Worm (Caenorhabditis elegans): ENCODE data around the gene sre-43.

sre-43 gene

DNA sequence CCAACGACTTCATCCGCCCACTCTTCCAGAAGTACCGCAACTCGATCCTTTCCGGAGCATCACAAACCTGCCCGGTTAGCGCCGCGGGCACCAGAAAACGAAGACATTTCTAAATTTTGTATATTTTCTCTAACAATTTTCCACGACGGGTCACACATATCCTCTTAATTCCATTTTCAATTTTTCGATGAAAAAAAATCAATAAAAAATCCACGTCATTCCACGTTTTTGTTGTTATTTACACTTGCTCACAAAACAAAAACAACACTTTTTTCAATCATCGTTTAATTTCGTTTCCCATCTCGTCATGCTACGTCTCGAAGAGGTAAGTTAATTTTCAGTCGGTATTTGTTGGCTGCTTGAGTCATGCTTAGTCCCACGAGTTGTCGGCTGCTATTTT lies 39.5 kb upstream of the sre-43 start, which contains the start of gene F01D5.7:
Gene F01D5.7 (plus strand): TSS at position 301 of the 400 bp plus-strand sequence.
- TF ChIP-seq tbx-7 (tag; optimal IDR thresholded peaks at IDR 0.05) (no peak), unc-3 (GFP tag; conservative IDR thresholded peaks at IDR 0.05) (no peak), unc-3 (tag; optimal IDR thresholded peaks at IDR 0.05) (no peak), madf-2 (tag; optimal IDR thresholded peaks at IDR 0.05) (no peak), pros-1 (tag; optimal IDR thresholded peaks at IDR 0.05) (no peak)

DNA sequence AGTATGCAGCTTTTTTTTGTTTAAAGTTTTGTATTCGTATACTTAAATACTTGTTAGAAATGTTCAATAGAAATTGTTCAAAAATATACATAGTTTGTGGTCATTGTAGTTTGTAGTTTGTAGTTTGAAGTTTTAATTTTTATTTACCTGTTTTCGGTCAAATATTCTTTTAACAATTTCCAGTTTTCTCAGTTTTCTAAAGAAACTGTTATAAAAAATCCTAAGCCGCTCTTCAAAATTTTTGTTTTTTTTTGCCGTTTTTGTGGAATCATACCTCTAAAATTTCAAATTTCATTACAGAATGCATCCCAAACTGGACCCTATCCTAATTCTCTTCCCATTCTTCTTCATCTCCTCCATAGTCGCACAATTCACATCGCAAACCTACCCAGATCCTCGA lies 37.3 kb upstream of the sre-43 start, which contains the start of gene F01D5.6:
Gene F01D5.6 (plus strand): TSS at position 301 of the 400 bp plus-strand sequence.
- TF ChIP-seq unc-86 (tag; optimal IDR thresholded peaks at IDR 0.05): no peak
- TF ChIP-seq ref-2 (tag; optimal IDR thresholded peaks at IDR 0.05): no peak
- TF ChIP-seq lim-6 (tag; optimal IDR thresholded peaks at IDR 0.05): no peak
- TF ChIP-seq K02D7.2 (tag; optimal IDR thresholded peaks at IDR 0.05): no peak
- TF ChIP-seq pqm-1 (tag; optimal IDR thresholded peaks at IDR 0.05): no peak
- no peak for TF ChIP-seq pax-1 (tag; optimal IDR thresholded peaks at IDR 0.05)
- no peak for TF ChIP-seq tbx-2 (tag; optimal IDR thresholded peaks at IDR 0.05)
- TF ChIP-seq ceh-48 (tag; optimal IDR thresholded peaks at IDR 0.05): no peak

- TF ChIP-seq dmd-4 (tag; optimal IDR thresholded peaks at IDR 0.05; ENCODE audit: borderline replicate concordance) (no peak), dve-1 (tag; optimal IDR thresholded peaks at IDR 0.05) (no peak), ceh-14 (tag; optimal IDR thresholded peaks at IDR 0.05) (no peak), elt-4 (tag; optimal IDR thresholded peaks at IDR 0.05) (no peak), hlh-30 (tag; optimal IDR thresholded peaks at IDR 0.05; ENCODE audit: insufficient read depth) (no peak), sox-4 (tag; optimal IDR thresholded peaks at IDR 0.05) (no peak), gmeb-2 (tag; optimal IDR thresholded peaks at IDR 0.05) (no peak), unc-3 (GFP tag; conservative IDR thresholded peaks at IDR 0.05) (no peak), unc-3 (tag; optimal IDR thresholded peaks at IDR 0.05) (no peak), ceh-24 (tag; optimal IDR thresholded peaks at IDR 0.05) (no peak), K02D7.2 (tag; optimal IDR thresholded peaks at IDR 0.05) (no peak), ets-4 (tag; optimal IDR thresholded peaks at IDR 0.05) (no peak), pag-3 (tag; optimal IDR thresholded peaks at IDR 0.05; ENCODE audit: borderline replicate concordance) (no peak), K09A11.1 (tag; optimal IDR thresholded peaks at IDR 0.05; ENCODE audit: insufficient read depth) (no peak), ceh-18 (tag; optimal IDR thresholded peaks at IDR 0.05) (no peak), ceh-34 (tag; optimal IDR thresholded peaks at IDR 0.05) (no peak), tbx-7 (tag; optimal IDR thresholded peaks at IDR 0.05) (no peak), madf-2 (tag; optimal IDR thresholded peaks at IDR 0.05) (no peak), pha-2 (tag; optimal IDR thresholded peaks at IDR 0.05) (no peak), Y22D7AL.16 (tag; optimal IDR thresholded peaks at IDR 0.05) (no peak)
Measured at ce11 chrII:14005183-14005582, 36.3 kb upstream of the sre-43 start.

ce11 chrII:14004770-14005169 lies 35.9 kb upstream of the sre-43 start:
- TF ChIP-seq ceh-48 (tag; optimal IDR thresholded peaks at IDR 0.05): no peak
- TF ChIP-seq ceh-18 (tag; optimal IDR thresholded peaks at IDR 0.05): no peak
- TF ChIP-seq ceh-31 (tag; optimal IDR thresholded peaks at IDR 0.05): peak; percentile 21
- no peak for TF ChIP-seq unc-42 (tag; optimal IDR thresholded peaks at IDR 0.05)

- no peak for TF ChIP-seq sdc-2 (tag; optimal IDR thresholded peaks at IDR 0.05)
- TF ChIP-seq fax-1 (tag; optimal IDR thresholded peaks at IDR 0.05): no peak
Measured at ce11 chrII:14003821-14004430, 35.0 kb upstream of the sre-43 start.

- TF ChIP-seq dve-1 (tag; optimal IDR thresholded peaks at IDR 0.05): no peak
- TF ChIP-seq gmeb-2 (tag; optimal IDR thresholded peaks at IDR 0.05): no peak
- TF ChIP-seq ceh-18 (tag; optimal IDR thresholded peaks at IDR 0.05): no peak
- TF ChIP-seq pqm-1 (tag; optimal IDR thresholded peaks at IDR 0.05): no peak
- TF ChIP-seq mec-3 (tag; optimal IDR thresholded peaks at IDR 0.05; ENCODE audit: borderline replicate concordance): no peak
- TF ChIP-seq npax-4 (tag; optimal IDR thresholded peaks at IDR 0.05): no peak
- no peak for TF ChIP-seq hlh-6 (tag; optimal IDR thresholded peaks at IDR 0.05)
- no peak for TF ChIP-seq tbx-7 (tag; optimal IDR thresholded peaks at IDR 0.05)
- no peak for TF ChIP-seq T23F11.4 (GFP tag; optimal IDR thresholded peaks at IDR 0.05)
- TF ChIP-seq ets-4 (tag; optimal IDR thresholded peaks at IDR 0.05): no peak
- no peak for TF ChIP-seq eyg-1 (tag; optimal IDR thresholded peaks at IDR 0.05)
- no peak for TF ChIP-seq Y22D7AL.16 (tag; optimal IDR thresholded peaks at IDR 0.05)
- TF ChIP-seq unc-3 (GFP tag; conservative IDR thresholded peaks at IDR 0.05): no peak
- no peak for TF ChIP-seq unc-3 (tag; optimal IDR thresholded peaks at IDR 0.05)
- no peak for TF ChIP-seq ttx-3 (tag; optimal IDR thresholded peaks at IDR 0.05)
- no peak for TF ChIP-seq ceh-31 (tag; optimal IDR thresholded peaks at IDR 0.05)
- TF ChIP-seq sdc-2 (tag; optimal IDR thresholded peaks at IDR 0.05): no peak
- TF ChIP-seq fkh-6 (tag; optimal IDR thresholded peaks at IDR 0.05): no peak
- TF ChIP-seq elt-2 (tag; optimal IDR thresholded peaks at IDR 0.05): no peak
- TF ChIP-seq C08G9.2 (tag; optimal IDR thresholded peaks at IDR 0.05): no peak
Measured at ce11 chrII:14002200-14002599, 33.3 kb upstream of the sre-43 start, which contains the start of gene F01D5.5. Gene F01D5.5, minus strand, starts transcription at chrII:14002300.

Data from whole organism, late embryonic.